Worm (Caenorhabditis elegans) whole organism, L4/young adult: ENCODE measurements around the gene Y55F3AM.5.
A peak's percentile ranks its signal among the peaks of the same experiment; 100 is the strongest.
"Not testable (repeated sequence)": the region's sequence is repeated elsewhere in the genome, so short reads cannot be mapped to it uniquely, and the experiment has no call there.

Experiments
- W03F9.2 ChIP-seq: fragments of 150-350 bp; optimal IDR thresholded peaks from 2 replicates; lab custom pipeline; 2014; ENCODE audit warnings: missing biosample characterization, missing genetic modification characterization
- dao-5 ChIP-seq: sonication (generic microtip); optimal IDR thresholded peaks from 2 replicates; lab custom pipeline; 2016; ENCODE audit warnings: missing genotype, missing genetic modification characterization, moderate library complexity, missing compliant biosample characterization
- him-1 ChIP-seq: sonication (generic microtip); optimal IDR thresholded peaks from 2 replicates; lab custom pipeline; 2016; ENCODE audit warnings: missing genotype, missing genetic modification reagents, missing genetic modification characterization, missing compliant biosample characterization

Y55F3AM.5 gene

ce11 chrIV:1029939-1030338, 30.9 kb downstream of the Y55F3AM.5 start, which contains the start of gene abhd-14:
TSS of gene abhd-14 (minus strand) at chrIV:1030039.
- TF ChIP-seq W03F9.2 (no peak), dao-5 (no peak), him-1 (no peak)

- TF ChIP-seq dao-5: no peak
- TF ChIP-seq W03F9.2: peak; percentile 33
These were observed 36.1 kb downstream of the Y55F3AM.5 start for ce11 chrIV:1035108-1035507.

ce11 chrIV:1038516-1038915, 39.5 kb downstream of the Y55F3AM.5 start:
- TF ChIP-seq W03F9.2 (no peak), dao-5 (no peak), him-1 (no peak)

- TF ChIP-seq him-1: no peak
- TF ChIP-seq dao-5: no peak
- TF ChIP-seq W03F9.2: no peak
These were observed 41.5 kb downstream of the Y55F3AM.5 start for ce11 chrIV:1040537-1040936.

ce11 chrIV:1044287-1044686, 45.3 kb downstream of the Y55F3AM.5 start, which contains the start of gene Y55F3AM.11:
TSS of gene Y55F3AM.11 (minus strand) at chrIV:1044387.
- TF ChIP-seq him-1 (no peak), dao-5 (no peak), W03F9.2 (no peak)

- TF ChIP-seq dao-5 (no peak), him-1 (no peak), W03F9.2 (no peak)
These were observed 46.7 kb downstream of the Y55F3AM.5 start, which contains the start of gene srx-12 for ce11 chrIV:1045683-1046082. TSS of gene srx-12 (plus strand) at chrIV:1045983.

- no peak for TF ChIP-seq dao-5
- no peak for TF ChIP-seq him-1
- TF ChIP-seq W03F9.2: no peak
These were observed 48.0 kb downstream of the Y55F3AM.5 start for ce11 chrIV:1046996-1047395.

ce11 chrIV:1051636-1052133, 52.7 kb downstream of the Y55F3AM.5 start, which contains the start of gene Y55F3AM.21:
TSS of gene Y55F3AM.21 (minus strand) at chrIV:1051686.
- TF ChIP-seq him-1, dao-5, W03F9.2: not testable (repeated sequence)
